Worm (Caenorhabditis elegans): ENCODE measurements around the gene ccep-135.

The ccep-135 gene

DNA sequence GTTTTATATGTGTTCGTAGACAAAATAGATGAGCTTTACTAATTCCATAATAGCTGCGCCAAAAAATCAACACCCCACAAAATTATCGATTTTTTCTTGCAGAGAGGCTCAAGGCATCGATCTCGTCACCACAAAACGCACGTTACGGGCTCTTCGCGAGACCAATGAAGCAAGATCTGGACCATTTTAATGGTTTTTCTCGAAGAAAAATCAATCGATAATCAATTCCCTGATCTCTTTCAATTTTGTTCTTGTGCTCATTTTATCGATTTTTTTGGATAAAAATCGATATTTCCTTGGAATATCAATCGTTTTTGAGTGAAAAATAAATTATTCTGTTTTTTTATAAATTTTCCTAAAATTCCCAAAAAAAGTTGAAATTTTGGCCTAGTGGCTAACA is 8.5 kb downstream of the ccep-135 start:
- no peak for TF ChIP-seq nhr-237 (tag; optimal IDR thresholded peaks at IDR 0.05)
- TF ChIP-seq ceh-28 (tag; optimal IDR thresholded peaks at IDR 0.05) = peak; percentile 91

ce11 chrIII:3100593-3101270 is 9.1 kb downstream of the ccep-135 start:
- TF ChIP-seq zag-1 (tag; optimal IDR thresholded peaks at IDR 0.05) = no peak
- TF ChIP-seq nhr-28 (tag; optimal IDR thresholded peaks at IDR 0.05) = no peak
- no peak for TF ChIP-seq fkh-2 (tag; optimal IDR thresholded peaks at IDR 0.05)
- no peak for TF ChIP-seq egl-27 (tag; optimal IDR thresholded peaks at IDR 0.05)
- no peak for TF ChIP-seq egl-5 (tag; optimal IDR thresholded peaks at IDR 0.05)
- TF ChIP-seq nfya-1 (tag; optimal IDR thresholded peaks at IDR 0.05; ENCODE audit: insufficient read depth) = no peak
- TF ChIP-seq pha-4 (tag; optimal IDR thresholded peaks at IDR 0.05) = no peak

DNA sequence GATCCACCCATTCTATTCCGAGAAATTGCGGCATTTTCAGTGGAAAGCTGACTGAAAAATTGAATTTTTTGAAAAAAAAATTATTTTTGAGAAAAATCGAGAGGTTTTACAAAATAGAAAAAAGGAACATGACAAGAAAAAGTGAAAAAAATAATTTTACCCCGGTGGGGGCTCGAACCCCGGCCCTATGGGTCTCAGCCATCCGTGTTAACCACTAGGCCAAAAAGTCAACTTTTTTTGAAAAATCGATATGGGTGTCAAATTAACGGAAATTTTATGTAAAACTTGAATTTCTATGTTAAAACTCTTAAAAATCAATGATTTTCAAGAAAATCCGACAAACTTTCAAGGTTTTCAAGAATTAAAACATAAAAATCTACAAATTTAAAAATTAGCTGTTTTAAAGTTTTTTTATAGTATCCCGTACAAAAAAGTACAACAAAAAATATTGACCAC is 12.3 kb downstream of the ccep-135 start, which contains the start of gene Y53G8B.2:
Gene Y53G8B.2, minus strand, starts transcription at position 51 of the 456 bp plus-strand sequence.
- TF ChIP-seq nhr-23 (tag; optimal IDR thresholded peaks at IDR 0.05) (no peak), ama-1 (optimal IDR thresholded peaks at IDR 0.05) (no peak), mml-1 (tag; optimal IDR thresholded peaks at IDR 0.05) (no peak), ceh-82 (tag; optimal IDR thresholded peaks at IDR 0.05) (no peak), mdl-1 (tag; optimal IDR thresholded peaks at IDR 0.05) (no peak), lin-15B (tag; optimal IDR thresholded peaks at IDR 0.05) (no peak), elt-1 (tag; optimal IDR thresholded peaks at IDR 0.05) (no peak), lin-39 (tag; optimal IDR thresholded peaks at IDR 0.05) (no peak), unc-39 (tag; optimal IDR thresholded peaks at IDR 0.05) (no peak), hmg-11 (tag; optimal IDR thresholded peaks at IDR 0.05) (no peak), nhr-77 (tag; optimal IDR thresholded peaks at IDR 0.05) (no peak), fkh-2 (tag; optimal IDR thresholded peaks at IDR 0.05) (no peak), eor-1 (tag; optimal IDR thresholded peaks at IDR 0.05) (no peak), egl-27 (tag; optimal IDR thresholded peaks at IDR 0.05) (no peak), skn-1 (tag; optimal IDR thresholded peaks at IDR 0.05) (no peak), aly-2 (tag; optimal IDR thresholded peaks at IDR 0.05) (no peak)

DNA sequence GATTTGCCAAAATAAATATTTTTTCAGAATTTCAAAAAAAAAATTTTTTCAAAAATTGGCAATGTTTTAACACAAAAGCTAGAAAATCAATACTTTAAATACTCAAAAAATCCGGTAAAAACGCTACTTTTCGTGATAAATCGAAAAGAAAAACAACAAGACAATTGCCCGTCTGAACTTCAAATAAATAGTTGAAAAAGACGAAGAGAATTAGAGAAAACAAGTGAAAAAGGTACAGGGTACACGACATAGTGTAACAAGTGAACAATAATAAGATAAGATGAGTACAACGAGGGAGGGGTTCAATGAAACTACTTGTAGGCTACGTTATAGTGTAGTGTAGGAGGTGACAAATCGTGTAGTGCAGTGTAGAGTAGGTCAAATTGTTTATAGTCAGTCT is 12.9 kb downstream of the ccep-135 start:
- TF ChIP-seq pha-4 (tag; optimal IDR thresholded peaks at IDR 0.05) (peak; percentile 42), pqm-1 (tag; optimal IDR thresholded peaks at IDR 0.05) (peak; percentile 51), lin-39 (tag; optimal IDR thresholded peaks at IDR 0.05) (no peak), unc-39 (tag; optimal IDR thresholded peaks at IDR 0.05) (no peak), mml-1 (tag; optimal IDR thresholded peaks at IDR 0.05) (no peak), eor-1 (tag; optimal IDR thresholded peaks at IDR 0.05) (no peak), nhr-77 (tag; optimal IDR thresholded peaks at IDR 0.05) (no peak), ZK546.5 (tag; optimal IDR thresholded peaks at IDR 0.05) (no peak), aly-2 (tag; optimal IDR thresholded peaks at IDR 0.05) (no peak), nhr-11 (tag; optimal IDR thresholded peaks at IDR 0.05) (peak; percentile 50), nfya-1 (tag; optimal IDR thresholded peaks at IDR 0.05; ENCODE audit: insufficient read depth) (peak; percentile 13)

DNA sequence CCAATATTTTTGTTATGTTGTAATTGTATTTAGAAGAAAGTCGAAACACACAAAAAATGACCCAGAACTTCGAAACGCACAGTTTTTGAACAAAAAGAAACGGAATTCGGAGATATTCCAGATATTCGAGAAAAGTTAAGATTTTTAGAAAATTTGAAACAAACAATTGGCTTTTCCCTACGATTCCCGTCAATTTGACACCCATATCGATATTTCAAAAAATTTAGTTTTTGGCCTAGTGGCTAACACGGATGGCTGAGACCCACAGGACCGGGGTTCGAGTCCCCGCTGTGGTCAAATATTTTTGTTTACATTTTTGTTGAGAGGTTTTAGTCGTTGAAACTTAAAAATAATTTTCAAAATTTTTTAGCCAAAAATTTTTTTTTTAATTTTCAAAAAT is 13.5 kb downstream of the ccep-135 start:
- TF ChIP-seq hmg-11 (tag; optimal IDR thresholded peaks at IDR 0.05) (no peak), nhr-76 (tag; optimal IDR thresholded peaks at IDR 0.05) (no peak), ceh-9 (tag; optimal IDR thresholded peaks at IDR 0.05) (no peak), nhr-77 (tag; optimal IDR thresholded peaks at IDR 0.05) (no peak), fkh-10 (GFP tag; optimal IDR thresholded peaks at IDR 0.05) (no peak), nhr-12 (tag; optimal IDR thresholded peaks at IDR 0.05) (no peak), tbx-2 (tag; optimal IDR thresholded peaks at IDR 0.05) (no peak), elt-2 (tag; optimal IDR thresholded peaks at IDR 0.05) (no peak), fos-1 (tag; optimal IDR thresholded peaks at IDR 0.05) (no peak)

ce11 chrIII:3106301-3106700 is 14.6 kb downstream of the ccep-135 start:
- TF ChIP-seq egl-5 (tag; optimal IDR thresholded peaks at IDR 0.05) = no peak
- TF ChIP-seq ceh-28 (tag; optimal IDR thresholded peaks at IDR 0.05) = no peak
- no peak for TF ChIP-seq elt-1 (tag; optimal IDR thresholded peaks at IDR 0.05)
- no peak for TF ChIP-seq lin-15B (tag; optimal IDR thresholded peaks at IDR 0.05)
- no peak for TF ChIP-seq nhr-28 (tag; optimal IDR thresholded peaks at IDR 0.05)
- TF ChIP-seq nhr-11 (tag; optimal IDR thresholded peaks at IDR 0.05) = no peak
- no peak for TF ChIP-seq nhr-67 (tag; optimal IDR thresholded peaks at IDR 0.05)
- no peak for TF ChIP-seq ZK546.5 (tag; optimal IDR thresholded peaks at IDR 0.05)
- TF ChIP-seq ztf-4 (tag; optimal IDR thresholded peaks at IDR 0.05) = no peak
- no peak for TF ChIP-seq lin-39 (tag; optimal IDR thresholded peaks at IDR 0.05)
- TF ChIP-seq jun-1 (tag; optimal IDR thresholded peaks at IDR 0.05) = no peak
- TF ChIP-seq nhr-25 (tag; optimal IDR thresholded peaks at IDR 0.05) = no peak
- TF ChIP-seq unc-62 (GFP tag; optimal IDR thresholded peaks at IDR 0.05) = no peak
- no peak for TF ChIP-seq ceh-16 (tag; optimal IDR thresholded peaks at IDR 0.05)
- no peak for TF ChIP-seq nhr-77 (tag; optimal IDR thresholded peaks at IDR 0.05)
- TF ChIP-seq mml-1 (tag; optimal IDR thresholded peaks at IDR 0.05) = no peak
- no peak for TF ChIP-seq nhr-76 (tag; optimal IDR thresholded peaks at IDR 0.05)
- no peak for TF ChIP-seq elt-3 (tag; optimal IDR thresholded peaks at IDR 0.05)
- no peak for TF ChIP-seq ama-1 (optimal IDR thresholded peaks at IDR 0.05)

Measured in whole organism, L3 larva.